Worm (Caenorhabditis elegans) whole organism, dauer: Measurements from ENCODE around the gene hic-1.

Experiments
- unc-62 ChIP-seq: sonication (generic microtip); optimal IDR thresholded peaks from 2 replicates; lab custom pipeline; 2017; ENCODE audit warnings: missing biosample characterization, missing genetic modification reagents, missing genetic modification characterization

The hic-1 gene

ce11 chrX:6598732-6599131 is at the start of gene hic-1:
Gene hic-1, minus strand, starts transcription at chrX:6598832.
- TF ChIP-seq unc-62 = no peak

- no peak for TF ChIP-seq unc-62
These were observed 47.9 kb upstream of the hic-1 start for ce11 chrX:6646387-6647061.

- TF ChIP-seq unc-62 = no peak
These were observed 46.5 kb upstream of the hic-1 start, which contains the start of gene C56E10.3 for ce11 chrX:6644971-6645704. Gene C56E10.3, plus strand, starts transcription at chrX:6645654.

- no peak for TF ChIP-seq unc-62
These were observed 44.2 kb upstream of the hic-1 start for ce11 chrX:6642798-6643197.

- no peak for TF ChIP-seq unc-62
These were observed 42.9 kb upstream of the hic-1 start for ce11 chrX:6641509-6641908.

- TF ChIP-seq unc-62 = no peak
These were observed 42.1 kb upstream of the hic-1 start, which contains the start of gene nhr-120 for ce11 chrX:6640570-6641199. Gene nhr-120, minus strand, starts transcription at chrX:6640620.

ce11 chrX:6638985-6639573 is 40.4 kb upstream of the hic-1 start:
- no peak for TF ChIP-seq unc-62

- TF ChIP-seq unc-62 = no peak
These were observed 39.3 kb upstream of the hic-1 start for ce11 chrX:6637933-6638332.

ce11 chrX:6635173-6635572 is 36.5 kb upstream of the hic-1 start, which contains the start of gene aexr-1:
Gene aexr-1, minus strand, starts transcription at chrX:6635273.
- no peak for TF ChIP-seq unc-62

- TF ChIP-seq unc-62 = no peak
These were observed 32.8 kb upstream of the hic-1 start, which contains the start of gene aexr-2 for ce11 chrX:6631437-6631836. Gene aexr-2, minus strand, starts transcription at chrX:6631537.

ce11 chrX:6630645-6631044 is 32.0 kb upstream of the hic-1 start:
- no peak for TF ChIP-seq unc-62

ce11 chrX:6625275-6625674 is 26.6 kb upstream of the hic-1 start:
- no peak for TF ChIP-seq unc-62

ce11 chrX:6622552-6623236 is 24.1 kb upstream of the hic-1 start, which contains the start of gene clec-266:
Gene clec-266, minus strand, starts transcription at chrX:6622915.
- TF ChIP-seq unc-62 = no peak

ce11 chrX:6618712-6619111 is 20.1 kb upstream of the hic-1 start, which contains the start of gene kqt-1:
Gene kqt-1, plus strand, starts transcription at chrX:6619012.
- TF ChIP-seq unc-62 = no peak

ce11 chrX:6617622-6618021 is 19.0 kb upstream of the hic-1 start:
- no peak for TF ChIP-seq unc-62

ce11 chrX:6613537-6613936 is 14.9 kb upstream of the hic-1 start:
- no peak for TF ChIP-seq unc-62
